Worm (Caenorhabditis elegans) whole organism, L4/young adult: Measurements from ENCODE around the gene dsl-7.

Experiments used
- W03F9.2 ChIP-seq: fragments of 150-350 bp; optimal IDR thresholded peaks from 2 replicates; lab custom pipeline; 2014; ENCODE audit warnings: missing biosample characterization, missing genetic modification characterization
- him-1 ChIP-seq: sonication (generic microtip); optimal IDR thresholded peaks from 2 replicates; lab custom pipeline; 2016; ENCODE audit warnings: missing genotype, missing genetic modification reagents, missing genetic modification characterization, missing compliant biosample characterization

- TF ChIP-seq him-1 (tag; lab: Kevin White, UChicago), result no peak
- TF ChIP-seq W03F9.2 (tag; lab: Kevin White, UChicago), result no peak
Measured at ce11 chrV:13011904-13012303, 19.0 kb downstream of the dsl-7 start.
